Fruit fly (Drosophila melanogaster) whole organism, embryonic: Measurements from ENCODE around the gene twr.

ENCODE experiments used
- Abd-B ChIP-seq: fragments of 200-800 bp; sonication (Bioruptor generic); optimal IDR thresholded peaks from 2 replicates; lab custom pipeline; 2018; ENCODE audit warnings: missing biosample characterization, mild to moderate bottlenecking, missing genetic modification characterization, moderate library complexity
- Aef1 ChIP-seq: fragments of 200-800 bp; sonication (Bioruptor generic); IDR thresholded peaks from 3 replicates; pipeline ENCODE4 v1.3.6; 2022; ENCODE audit warnings: missing biosample characterization, missing genetic modification characterization
- BEAF-32 ChIP-seq: fragments of 200-800 bp; sonication (Bioruptor generic); optimal IDR thresholded peaks from 3 replicates; lab custom pipeline; 2017; ENCODE audit warnings: missing biosample characterization, missing genetic modification characterization, mild to moderate bottlenecking, moderate library complexity, missing genetic modification reagents
- CG10209 ChIP-seq: fragments of 200-800 bp; sonication (Bioruptor generic); optimal IDR thresholded peaks from 3 replicates; lab custom pipeline; 2017; ENCODE audit warnings: missing biosample characterization, mild to moderate bottlenecking, missing genetic modification characterization, missing genetic modification reagents
- CG11456 ChIP-seq: fragments of 200-800 bp; sonication (Bioruptor generic); IDR thresholded peaks from 3 replicates; pipeline ENCODE4 v1.3.6; 2022; ENCODE audit warnings: missing biosample characterization, missing genetic modification characterization
- CG12659 ChIP-seq: fragments of 200-800 bp; sonication (Bioruptor generic); optimal IDR thresholded peaks from 3 replicates; lab custom pipeline; 2017; ENCODE audit warnings: mild to moderate bottlenecking, missing biosample characterization, missing genetic modification reagents, missing genetic modification characterization
- CG15601 ChIP-seq: fragments of 200-800 bp; sonication (Bioruptor generic); optimal IDR thresholded peaks from 3 replicates; lab custom pipeline; 2019; ENCODE audit warnings: missing biosample characterization, mild to moderate bottlenecking, missing genetic modification characterization, moderate library complexity
- CG16813 ChIP-seq: fragments of 200-800 bp; sonication (Bioruptor generic); IDR thresholded peaks from 3 replicates; pipeline ENCODE4 v1.3.6; 2022; ENCODE audit warnings: missing biosample characterization, missing genetic modification characterization; ENCODE audit not compliant: partially characterized antibody
- CG16815 ChIP-seq: fragments of 200-800 bp; sonication (Bioruptor generic); optimal IDR thresholded peaks from 3 replicates; lab custom pipeline; 2017; ENCODE audit warnings: missing biosample characterization, mild to moderate bottlenecking, missing genetic modification characterization
- CG2120 ChIP-seq: fragments of 200-800 bp; sonication (Bioruptor generic); optimal IDR thresholded peaks from 3 replicates; lab custom pipeline; 2016; ENCODE audit warnings: missing biosample characterization, missing genetic modification characterization
- CG2129 ChIP-seq: fragments of 200-800 bp; sonication (Bioruptor generic); IDR thresholded peaks from 2 replicates; pipeline ENCODE4 v1.3.6; 2022; ENCODE audit warnings: missing biosample characterization, missing genetic modification characterization; ENCODE audit not compliant: partially characterized antibody
- CG2199 ChIP-seq: fragments of 200-800 bp; sonication (Bioruptor generic); IDR thresholded peaks from 3 replicates; pipeline ENCODE4 v1.3.6; 2022; ENCODE audit warnings: missing biosample characterization, missing genetic modification characterization
- CG2712 ChIP-seq: fragments of 200-800 bp; optimal IDR thresholded peaks from 3 replicates; lab custom pipeline; 2019; ENCODE audit warnings: missing biosample characterization, mild to moderate bottlenecking, missing genetic modification characterization, moderate library complexity
- CG31224 ChIP-seq: fragments of 200-800 bp; sonication (Bioruptor generic); IDR thresholded peaks from 2 replicates; pipeline ENCODE4 v1.3.6; 2022; ENCODE audit warnings: missing biosample characterization, missing genetic modification characterization
- CG33213 ChIP-seq: fragments of 200-800 bp; sonication (Bioruptor generic); optimal IDR thresholded peaks from 3 replicates; lab custom pipeline; 2016; ENCODE audit warnings: missing biosample characterization, missing genetic modification characterization
- CG33557 ChIP-seq: fragments of 200-800 bp; sonication (Bioruptor generic); optimal IDR thresholded peaks from 2 replicates; lab custom pipeline; 2019; ENCODE audit warnings: missing biosample characterization, mild to moderate bottlenecking, missing genetic modification characterization, moderate library complexity
- CG4404 ChIP-seq: fragments of 200-800 bp; sonication (Bioruptor generic); IDR thresholded peaks from 2 replicates; pipeline ENCODE4 v1.3.6; 2022; ENCODE audit warnings: missing biosample characterization, missing genetic modification characterization
- CG4424 ChIP-seq: fragments of 200-800 bp; sonication (Bioruptor generic); optimal IDR thresholded peaks from 3 replicates; lab custom pipeline; 2016; ENCODE audit warnings: missing biosample characterization, missing genetic modification characterization
- CG4707 ChIP-seq: fragments of 200-800 bp; sonication (Bioruptor generic); optimal IDR thresholded peaks from 2 replicates; lab custom pipeline; 2018; ENCODE audit warnings: missing biosample characterization, mild to moderate bottlenecking, missing genetic modification characterization, moderate library complexity
- CG6791 ChIP-seq: fragments of 200-800 bp; sonication (Bioruptor generic); IDR thresholded peaks from 3 replicates; pipeline ENCODE4 v1.3.6; 2022; ENCODE audit warnings: missing biosample characterization, missing genetic modification characterization; ENCODE audit not compliant: partially characterized antibody
- CG8290 ChIP-seq, 3 experiments: fragments of 200-800 bp; sonication (Bioruptor generic); optimal IDR thresholded peaks; 2 replicates each; lab custom pipeline; 2016 to 2019; ENCODE audit warnings: missing biosample characterization in 3 of 3, missing genetic modification characterization in 3 of 3, mild to moderate bottlenecking in 2 of 3, moderate library complexity in 1 of 3
- CG8765 ChIP-seq: fragments of 200-800 bp; sonication (Bioruptor generic); IDR thresholded peaks from 2 replicates; pipeline ENCODE4 v1.3.6; 2022; ENCODE audit warnings: missing biosample characterization, missing genetic modification characterization
- CG9215 ChIP-seq: fragments of 200-800 bp; sonication (Bioruptor generic); IDR thresholded peaks from 2 replicates; pipeline ENCODE4 v1.3.6; 2022; ENCODE audit warnings: missing biosample characterization, missing genetic modification characterization
- Dp ChIP-seq: fragments of 200-800 bp; sonication (Bioruptor generic); optimal IDR thresholded peaks from 2 replicates; lab custom pipeline; 2018; ENCODE audit warnings: missing biosample characterization, mild to moderate bottlenecking, missing genetic modification characterization, moderate library complexity
- Elba2 ChIP-seq: fragments of 200-800 bp; sonication (Bioruptor generic); optimal IDR thresholded peaks from 3 replicates; lab custom pipeline; 2016; ENCODE audit warnings: missing biosample characterization, missing genetic modification characterization
- Ets97D ChIP-seq: fragments of 200-800 bp; sonication (Bioruptor generic); optimal IDR thresholded peaks from 3 replicates; lab custom pipeline; 2016; ENCODE audit warnings: missing biosample characterization, missing genetic modification characterization
- Fer1 ChIP-seq: fragments of 200-800 bp; sonication (Bioruptor generic); optimal IDR thresholded peaks from 2 replicates; lab custom pipeline; 2017; ENCODE audit warnings: missing biosample characterization, mild to moderate bottlenecking, missing genetic modification characterization
- HLHmδ ChIP-seq: fragments of 200-800 bp; sonication (Bioruptor generic); optimal IDR thresholded peaks from 2 replicates; lab custom pipeline; 2018; ENCODE audit warnings: missing biosample characterization, mild to moderate bottlenecking, missing genetic modification characterization, moderate library complexity
- Opbp ChIP-seq: fragments of 200-800 bp; sonication (Bioruptor generic); IDR thresholded peaks from 3 replicates; pipeline ENCODE4 v1.3.6; 2022; ENCODE audit warnings: missing biosample characterization, missing genetic modification characterization; ENCODE audit not compliant: partially characterized antibody
- Rfx ChIP-seq: fragments of 200-800 bp; sonication (Bioruptor generic); IDR thresholded peaks from 2 replicates; pipeline ENCODE4 v1.3.6; 2022; ENCODE audit warnings: missing biosample characterization, missing genetic modification characterization
- Sox100B ChIP-seq: fragments of 200-800 bp; sonication (Bioruptor generic); optimal IDR thresholded peaks from 3 replicates; lab custom pipeline; 2018; ENCODE audit warnings: missing biosample characterization, mild to moderate bottlenecking, missing genetic modification characterization
- Sry-δ ChIP-seq: fragments of 200-800 bp; sonication (Bioruptor generic); optimal IDR thresholded peaks from 2 replicates; lab custom pipeline; 2016; ENCODE audit warnings: missing biosample characterization, missing genetic modification characterization
- bbx ChIP-seq: fragments of 200-800 bp; sonication (Bioruptor generic); IDR thresholded peaks from 2 replicates; pipeline ENCODE4 v1.3.6; 2022; ENCODE audit warnings: missing biosample characterization, missing genetic modification characterization; ENCODE audit not compliant: partially characterized antibody
- br ChIP-seq: fragments of >200 bp; optimal IDR thresholded peaks from 2 replicates; lab custom pipeline; 2017
- gfzf ChIP-seq: fragments of 200-800 bp; sonication (Bioruptor generic); optimal IDR thresholded peaks from 2 replicates; lab custom pipeline; 2016; ENCODE audit warnings: missing biosample characterization, mild to moderate bottlenecking, missing genetic modification characterization, moderate library complexity
- grn ChIP-seq: fragments of 200-800 bp; sonication (Bioruptor generic); optimal IDR thresholded peaks from 3 replicates; lab custom pipeline; 2017; ENCODE audit warnings: missing biosample characterization, missing genetic modification characterization
- hbn ChIP-seq: fragments of 200-800 bp; sonication (Bioruptor generic); IDR thresholded peaks from 2 replicates; pipeline ENCODE4 v1.3.6; 2022; ENCODE audit warnings: missing biosample characterization, missing genetic modification characterization; ENCODE audit not compliant: partially characterized antibody
- insv ChIP-seq, 2 experiments: fragments of 200-800 bp; sonication (Bioruptor generic); optimal IDR thresholded peaks; 3 replicates each; lab custom pipeline; 2016 to 2018; ENCODE audit warnings: missing biosample characterization in 2 of 2, missing genetic modification characterization in 2 of 2
- mirr ChIP-seq: fragments of 200-800 bp; sonication (Bioruptor generic); optimal IDR thresholded peaks from 3 replicates; lab custom pipeline; 2018; ENCODE audit warnings: missing biosample characterization, mild to moderate bottlenecking, missing genetic modification characterization
- nerfin-1 ChIP-seq: fragments of 200-800 bp; sonication (Bioruptor generic); optimal IDR thresholded peaks from 3 replicates; lab custom pipeline; 2019; ENCODE audit warnings: missing biosample characterization, mild to moderate bottlenecking, missing genetic modification characterization, moderate library complexity
- oc ChIP-seq: fragments of 200-800 bp; sonication (Bioruptor generic); optimal IDR thresholded peaks from 2 replicates; lab custom pipeline; 2018; ENCODE audit warnings: missing biosample characterization, mild to moderate bottlenecking, missing genetic modification characterization, moderate library complexity
- otp ChIP-seq: fragments of 200-800 bp; sonication (Bioruptor generic); IDR thresholded peaks from 3 replicates; pipeline ENCODE4, ENCODE4 v1.3.6; 2022; ENCODE audit warnings: missing biosample characterization, missing genetic modification characterization
- pb ChIP-seq: fragments of 200-800 bp; sonication (Bioruptor generic); optimal IDR thresholded peaks from 3 replicates; lab custom pipeline; 2016; ENCODE audit warnings: missing biosample characterization, missing genetic modification characterization
- pita ChIP-seq: fragments of 200-800 bp; sonication (Bioruptor generic); optimal IDR thresholded peaks from 2 replicates; lab custom pipeline; 2017; ENCODE audit warnings: missing biosample characterization, mild to moderate bottlenecking, missing genetic modification characterization
- prd ChIP-seq, 3 experiments: fragments of >200 bp in 2 of 3; fragments of 200-800 bp in 1 of 3; sonication (Bioruptor generic) in 1 of 3; optimal IDR thresholded peaks in 2 of 3; IDR thresholded peaks in 1 of 3; 2 replicates in 2 of 3; 3 replicates in 1 of 3; pipeline versions ENCODE4 v1.3.6 to Lab custom; 2017 to 2022; ENCODE audit warnings: missing biosample characterization in 1 of 3, missing genetic modification characterization in 1 of 3
- slbo ChIP-seq: fragments of 200-800 bp; sonication (Bioruptor generic); IDR thresholded peaks from 2 replicates; pipeline ENCODE4 v1.3.6; 2022; ENCODE audit warnings: missing biosample characterization, missing genetic modification characterization
- stwl ChIP-seq: fragments of 200-800 bp; sonication (Bioruptor generic); optimal IDR thresholded peaks from 3 replicates; lab custom pipeline; 2018; ENCODE audit warnings: missing biosample characterization, mild to moderate bottlenecking, missing genetic modification characterization, moderate library complexity
- unpg ChIP-seq: fragments of 200-800 bp; sonication (Bioruptor generic); optimal IDR thresholded peaks from 3 replicates; lab custom pipeline; 2018; ENCODE audit warnings: missing biosample characterization, mild to moderate bottlenecking, missing genetic modification characterization, moderate library complexity
- zen2 ChIP-seq: fragments of 200-800 bp; sonication (Bioruptor generic); IDR thresholded peaks from 3 replicates; pipeline ENCODE4 v1.3.6; 2022; ENCODE audit warnings: missing biosample characterization, missing genetic modification characterization; ENCODE audit not compliant: partially characterized antibody

twr gene

DNA sequence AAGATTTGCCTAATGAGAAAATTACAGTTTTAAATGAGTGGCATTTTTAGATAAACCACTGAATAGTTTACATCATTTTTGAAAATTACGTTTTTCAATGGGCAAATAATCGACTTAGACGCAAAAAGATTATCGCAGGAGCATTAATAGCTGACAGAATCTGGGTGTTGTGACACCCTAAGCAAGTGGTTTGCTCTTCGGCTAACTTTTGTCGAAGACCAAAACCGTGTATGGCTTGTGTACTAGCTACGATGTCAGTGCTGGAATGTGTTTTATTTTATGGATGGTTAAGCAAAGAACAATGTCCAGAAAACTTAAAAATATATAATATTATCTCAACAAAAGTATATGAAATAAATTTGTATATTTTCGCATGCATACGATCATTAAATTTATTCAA is 51.2 kb downstream of the twr start (continued):
- TF ChIP-seq CG4424 (GFP tag; lab: Kevin White, UChicago) (peak; percentile 58), Dp (GFP tag; lab: Kevin White, UChicago) (peak; percentile 36), grn (GFP tag; lab: Kevin White, UChicago) (no peak), br (lab: Kevin White, UChicago) (no peak), CG8290 (GFP tag; optimal IDR thresholded peaks at IDR 0.05; lab: Kevin White, UChicago) (peak; percentile 71), CG8290 (tag; optimal IDR thresholded peaks at IDR 0.05; lab: Kevin White, UChicago) (no peak), mirr (no peak), Sox100B (GFP tag; lab: Kevin White, UChicago) (no peak), stwl (tag; lab: Kevin White, UChicago) (peak; percentile 100), BEAF-32 (GFP tag; lab: Kevin White, UChicago) (peak; percentile 31), Rfx (GFP tag; lab: Robert Waterston, UW) (peak; percentile 61), CG2199 (GFP tag; lab: Robert Waterston, UW) (peak; percentile 74; the same call in 1 of the 3 replicates), pb (GFP tag; lab: Kevin White, UChicago) (no peak), bbx (peak; percentile 55), CG2712 (tag; lab: Kevin White, UChicago) (peak; percentile 31), unpg (GFP tag; lab: Kevin White, UChicago) (no peak), Sry-δ (GFP tag; lab: Kevin White, UChicago) (peak; percentile 31), Elba2 (GFP tag; lab: Kevin White, UChicago) (no peak), zen2 (GFP tag; lab: Robert Waterston, UW) (peak; percentile 55; the same call in 2 of the 3 replicates), Fer1 (GFP tag; lab: Kevin White, UChicago) (no peak), insv (GFP tag; optimal IDR thresholded peaks at IDR 0.05; lab: Kevin White, UChicago) (peak in 1 of 2 experiments; percentile 76), CG10209 (no peak), hbn (GFP tag; lab: Robert Waterston, UW) (0 out of 2 replicates have a peak, but pooled peaks have one; percentile 24), CG4404 (no peak), CG2129 (GFP tag; lab: Robert Waterston, UW) (no peak), gfzf (GFP tag; lab: Kevin White, UChicago) (peak; percentile 41), pita (GFP tag; lab: Kevin White, UChicago) (peak; percentile 91), CG9215 (GFP tag; lab: Robert Waterston, UW) (no peak), CG4707 (no peak), nerfin-1 (tag; lab: Kevin White, UChicago) (peak; percentile 95), slbo (GFP tag; lab: Robert Waterston, UW) (peak; percentile 50), CG12659 (GFP tag; lab: Kevin White, UChicago) (no peak), oc (tag; lab: Kevin White, UChicago) (peak; percentile 27), CG31224 (GFP tag; lab: Robert Waterston, UW) (no peak), CG2120 (GFP tag; lab: Kevin White, UChicago) (peak; percentile 11), prd (optimal IDR thresholded peaks at IDR 0.05; lab: Kevin White, UChicago) (no peak), prd (GFP tag; IDR thresholded peaks at IDR 0.05; lab: Robert Waterston, UW) (no peak), Opbp (GFP tag; lab: Robert Waterston, UW) (peak; percentile 76; the same call in 2 of the 3 replicates), CG16813 (GFP tag; lab: Robert Waterston, UW) (peak; percentile 43; the same call in 1 of the 3 replicates), CG11456 (GFP tag; lab: Robert Waterston, UW) (peak; percentile 42; the same call in 1 of the 3 replicates), CG15601 (tag; lab: Kevin White, UChicago) (no peak), HLHmδ (no peak), Abd-B (peak; percentile 63), CG33557 (GFP tag; lab: Kevin White, UChicago) (no peak), CG8765 (GFP tag; lab: Robert Waterston, UW) (0 out of 2 replicates have a peak, but pooled peaks have one; percentile 6), otp (GFP tag; lab: Robert Waterston, UW) (no peak), Aef1 (no peak), CG6791 (GFP tag; lab: Robert Waterston, UW) (peak; percentile 70), Ets97D (peak; percentile 19), CG16815 (GFP tag; lab: Kevin White, UChicago) (no peak), CG33213 (GFP tag; lab: Kevin White, UChicago) (peak; percentile 63)
